1 fruit fly cellular context compared by ENCODE assay signal in genomic region chrX:4446009-4446408, dm6.
TF ChIP-seq lines count a peak whose summit lies in the region.

No protein-coding gene starts in this region.

TF ChIP-seq in whole organism, embryonic, 481 proteins besides CTCF, POLR2A, EP300 and RAD21 (continued from another document and continues in another):
- TF ChIP-seq CG34224 (GFP tag; IDR thresholded peaks at IDR 0.05; lab: Robert Waterston, UW; ENCODE audit: partially characterized antibody) (no peak), ham (GFP tag; IDR thresholded peaks at IDR 0.05; lab: Robert Waterston, UW) (peak; percentile 62; the same call in 1 of the 2 replicates), dysf (GFP tag; IDR thresholded peaks at IDR 0.05; lab: Robert Waterston, UW) (peak; percentile 86), nerfin-2 (GFP tag; IDR thresholded peaks at IDR 0.05; lab: Robert Waterston, UW; ENCODE audit: partially characterized antibody) (no peak), Mrtf (GFP tag; IDR thresholded peaks at IDR 0.05; lab: Robert Waterston, UW) (peak; percentile 63; the same call in 2 of the 3 replicates), CG10274 (GFP tag; optimal IDR thresholded peaks at IDR 0.05; lab: Kevin White, UChicago) (peak; percentile 66), chif (GFP tag; optimal IDR thresholded peaks at IDR 0.05; lab: Kevin White, UChicago) (peak; percentile 44 to 72), cad (GFP tag; optimal IDR thresholded peaks at IDR 0.05; lab: Kevin White, UChicago) (no peak), oc (tag; optimal IDR thresholded peaks at IDR 0.05; lab: Kevin White, UChicago) (peak; percentile 33), btn (GFP tag; optimal IDR thresholded peaks at IDR 0.05; lab: Kevin White, UChicago) (peak; percentile 26), gcm (GFP tag; optimal IDR thresholded peaks at IDR 0.05; lab: Kevin White, UChicago) (peak; percentile 1), ewg (GFP tag; optimal IDR thresholded peaks at IDR 0.05; lab: Kevin White, UChicago) (peak; percentile 36), zen (tag; optimal IDR thresholded peaks at IDR 0.05; lab: Kevin White, UChicago) (peak; percentile 22), knrl (GFP tag; IDR thresholded peaks at IDR 0.05; lab: Robert Waterston, UW; ENCODE audit: partially characterized antibody) (no peak), ranshi (GFP tag; IDR thresholded peaks at IDR 0.05; lab: Robert Waterston, UW) (peak; percentile 78; the same call in 1 of the 2 replicates), org-1 (GFP tag; optimal IDR thresholded peaks at IDR 0.05; lab: Kevin White, UChicago) (peak; percentile 47), CG4617 (GFP tag; optimal IDR thresholded peaks at IDR 0.05; lab: Kevin White, UChicago; ENCODE audit: borderline replicate concordance) (peak; percentile 7), wek (GFP tag; optimal IDR thresholded peaks at IDR 0.05; lab: Kevin White, UChicago) (peak; percentile 13), Hand (GFP tag; optimal IDR thresholded peaks at IDR 0.05; lab: Kevin White, UChicago) (no peak), peb (GFP tag; IDR thresholded peaks at IDR 0.05; lab: Robert Waterston, UW) (peak; percentile 61), CG12219 (GFP tag; optimal IDR thresholded peaks at IDR 0.05; lab: Kevin White, UChicago) (peak; percentile 72), seq (GFP tag; IDR thresholded peaks at IDR 0.05; lab: Robert Waterston, UW) (peak; percentile 27; the same call in 1 of the 2 replicates), CG12659 (GFP tag; optimal IDR thresholded peaks at IDR 0.05; lab: Kevin White, UChicago) (peak; percentile 47), CG7963 (GFP tag; IDR thresholded peaks at IDR 0.05; lab: Robert Waterston, UW; ENCODE audit: partially characterized antibody) (no peak), Drgx (GFP tag; IDR thresholded peaks at IDR 0.05; lab: Robert Waterston, UW) (no peak), ssp (GFP tag; IDR thresholded peaks at IDR 0.05; lab: Robert Waterston, UW) (peak; percentile 69), jumu (GFP tag; optimal IDR thresholded peaks at IDR 0.05; lab: Kevin White, UChicago) (no peak), sens (GFP tag; lab: Kevin White, UChicago) (peak; percentile 79), corto (GFP tag; optimal IDR thresholded peaks at IDR 0.05; lab: Kevin White, UChicago) (no peak), CG11085 (GFP tag; IDR thresholded peaks at IDR 0.05; lab: Robert Waterston, UW) (peak; percentile 54), gro (GFP tag; optimal IDR thresholded peaks at IDR 0.05; lab: Kevin White, UChicago) (no peak), Antp (GFP tag; optimal IDR thresholded peaks at IDR 0.05; lab: Kevin White, UChicago) (no peak), Dfd (GFP tag; optimal IDR thresholded peaks at IDR 0.05; lab: Kevin White, UChicago) (no peak), CG11723 (GFP tag; optimal IDR thresholded peaks at IDR 0.05; lab: Kevin White, UChicago) (peak; percentile 35), Tbp (GFP tag; optimal IDR thresholded peaks at IDR 0.05; lab: Kevin White, UChicago) (no peak), dmrt99B (tag; optimal IDR thresholded peaks at IDR 0.05; lab: Kevin White, UChicago) (peak; percentile 73), CG6272 (GFP tag; IDR thresholded peaks at IDR 0.05; lab: Robert Waterston, UW) (peak; percentile 79), kay (GFP tag; optimal IDR thresholded peaks at IDR 0.05; lab: Kevin White, UChicago) (no peak), Stat92E (GFP tag; optimal IDR thresholded peaks at IDR 0.05; lab: Kevin White, UChicago) (no peak), br (optimal IDR thresholded peaks at IDR 0.05; lab: Kevin White, UChicago) (no peak), CG14667 (GFP tag; IDR thresholded peaks at IDR 0.05; lab: Robert Waterston, UW) (peak; percentile 68), CG16815 (GFP tag; optimal IDR thresholded peaks at IDR 0.05; lab: Kevin White, UChicago) (peak; percentile 55), CG15696 (tag; optimal IDR thresholded peaks at IDR 0.05; lab: Kevin White, UChicago) (peak; percentile 64), Gsc (GFP tag; IDR thresholded peaks at IDR 0.05; lab: Robert Waterston, UW) (peak; percentile 37; the same call in 1 of the 2 replicates), tap (tag; optimal IDR thresholded peaks at IDR 0.05; lab: Kevin White, UChicago) (peak; percentile 58), CrebB (tag; optimal IDR thresholded peaks at IDR 0.05; lab: Kevin White, UChicago) (peak; percentile 33), cato (GFP tag; optimal IDR thresholded peaks at IDR 0.05; lab: Kevin White, UChicago; ENCODE audit: borderline replicate concordance) (no peak), tgo (GFP tag; IDR thresholded peaks at IDR 0.05; lab: Robert Waterston, UW) (peak; percentile 80), CG3065 (GFP tag; optimal IDR thresholded peaks at IDR 0.05; lab: Kevin White, UChicago) (no peak), CG7745 (tag; optimal IDR thresholded peaks at IDR 0.05; lab: Kevin White, UChicago) (no peak), prd (optimal IDR thresholded peaks at IDR 0.05; lab: Kevin White, UChicago) (no peak), prd (GFP tag; IDR thresholded peaks at IDR 0.05; lab: Robert Waterston, UW) (peak; percentile 84), CG6791 (GFP tag; IDR thresholded peaks at IDR 0.05; lab: Robert Waterston, UW; ENCODE audit: partially characterized antibody) (no peak), CG17359 (tag; optimal IDR thresholded peaks at IDR 0.05; lab: Kevin White, UChicago) (peak; percentile 60), insv (GFP tag; optimal IDR thresholded peaks at IDR 0.05; lab: Kevin White, UChicago) (no peak), CG13894 (tag; optimal IDR thresholded peaks at IDR 0.05; lab: Kevin White, UChicago) (no peak), CG2875 (GFP tag; optimal IDR thresholded peaks at IDR 0.05; lab: Kevin White, UChicago) (peak; percentile 36), CG32772 (GFP tag; IDR thresholded peaks at IDR 0.05; lab: Robert Waterston, UW) (peak; percentile 75), CG14441 (GFP tag; IDR thresholded peaks at IDR 0.05; lab: Robert Waterston, UW) (peak; percentile 86), maf-S (GFP tag; optimal IDR thresholded peaks at IDR 0.05; lab: Kevin White, UChicago) (peak; percentile 36), CG34422 (GFP tag; IDR thresholded peaks at IDR 0.05; lab: Robert Waterston, UW) (peak; percentile 62; the same call in 2 of the 3 replicates), D19A (tag; optimal IDR thresholded peaks at IDR 0.05; lab: Kevin White, UChicago) (peak; percentile 99), CG1024 (GFP tag; IDR thresholded peaks at IDR 0.05; lab: Robert Waterston, UW) (no peak), Trl (optimal IDR thresholded peaks at IDR 0.05; lab: Kevin White, UChicago) (no peak), Trl (GFP tag; optimal IDR thresholded peaks at IDR 0.05; lab: Kevin White, UChicago) (no peak), B-H2 (GFP tag; optimal IDR thresholded peaks at IDR 0.05; lab: Kevin White, UChicago) (no peak), emc (GFP tag; optimal IDR thresholded peaks at IDR 0.05; lab: Kevin White, UChicago) (peak; percentile 13), onecut (GFP tag; IDR thresholded peaks at IDR 0.05; lab: Robert Waterston, UW) (peak; percentile 57), CkIIα-i1 (GFP tag; IDR thresholded peaks at IDR 0.05; lab: Robert Waterston, UW) (no peak), lab (GFP tag; optimal IDR thresholded peaks at IDR 0.05; lab: Kevin White, UChicago) (peak; percentile 80), CG9876 (GFP tag; optimal IDR thresholded peaks at IDR 0.05; lab: Kevin White, UChicago) (peak; percentile 4), CG12104 (GFP tag; optimal IDR thresholded peaks at IDR 0.05; lab: Kevin White, UChicago) (peak; percentile 13), CG6854 (GFP tag; optimal IDR thresholded peaks at IDR 0.05; lab: Kevin White, UChicago) (no peak), Eip74EF (GFP tag; optimal IDR thresholded peaks at IDR 0.05; lab: Kevin White, UChicago) (no peak), hkb (optimal IDR thresholded peaks at IDR 0.05; lab: Kevin White, UChicago) (no peak), hkb (GFP tag; IDR thresholded peaks at IDR 0.05; lab: Robert Waterston, UW) (peak; percentile 82), GATAe (GFP tag; conservative IDR thresholded peaks at IDR 0.05; lab: Robert Waterston, UW) (peak; percentile 96), tio (GFP tag; optimal IDR thresholded peaks at IDR 0.05; lab: Kevin White, UChicago) (peak; percentile 50), CG12236 (GFP tag; optimal IDR thresholded peaks at IDR 0.05; lab: Kevin White, UChicago) (no peak), CG1602 (GFP tag; optimal IDR thresholded peaks at IDR 0.05; lab: Kevin White, UChicago) (peak; percentile 58), ERR (GFP tag; optimal IDR thresholded peaks at IDR 0.05; lab: Kevin White, UChicago) (no peak), tll (GFP tag; optimal IDR thresholded peaks at IDR 0.05; lab: Kevin White, UChicago) (no peak), CG4328 (GFP tag; optimal IDR thresholded peaks at IDR 0.05; lab: Kevin White, UChicago) (no peak), CG11696 (GFP tag; IDR thresholded peaks at IDR 0.05; lab: Robert Waterston, UW) (no peak), YL-1 (GFP tag; optimal IDR thresholded peaks at IDR 0.05; lab: Kevin White, UChicago) (no peak), CG3995 (GFP tag; optimal IDR thresholded peaks at IDR 0.05; lab: Kevin White, UChicago) (peak; percentile 3), repo (GFP tag; optimal IDR thresholded peaks at IDR 0.05; lab: Kevin White, UChicago) (no peak), grn (GFP tag; optimal IDR thresholded peaks at IDR 0.05; lab: Kevin White, UChicago) (peak; percentile 40), Hmx (GFP tag; optimal IDR thresholded peaks at IDR 0.05; lab: Kevin White, UChicago) (no peak), CG8290 (GFP tag; optimal IDR thresholded peaks at IDR 0.05; lab: Kevin White, UChicago) (no peak), CG8290 (tag; optimal IDR thresholded peaks at IDR 0.05; lab: Kevin White, UChicago) (peak in 1 of 2 experiments; percentile 87), CG43689 (GFP tag; IDR thresholded peaks at IDR 0.05; lab: Robert Waterston, UW) (peak; percentile 35; the same call in 1 of the 2 replicates), croc (GFP tag; conservative IDR thresholded peaks at IDR 0.05; lab: Robert Waterston, UW) (peak; percentile 66; the same call in 2 of the 3 replicates), CG11398 (GFP tag; optimal IDR thresholded peaks at IDR 0.05; lab: Kevin White, UChicago) (peak; percentile 25), bigmax (GFP tag; optimal IDR thresholded peaks at IDR 0.05; lab: Kevin White, UChicago) (no peak), zfh1 (GFP tag; IDR thresholded peaks at IDR 0.05; lab: Robert Waterston, UW) (peak; percentile 80), E2f2 (GFP tag; IDR thresholded peaks at IDR 0.05; lab: Robert Waterston, UW) (peak; percentile 55), CG12071 (GFP tag; optimal IDR thresholded peaks at IDR 0.05; lab: Kevin White, UChicago) (peak; percentile 49), rib (GFP tag; IDR thresholded peaks at IDR 0.05; lab: Robert Waterston, UW) (0 out of 2 replicates have a peak, but pooled peaks have one; percentile 29), NfI (GFP tag; optimal IDR thresholded peaks at IDR 0.05; lab: Kevin White, UChicago) (peak; percentile 63), Nf-YC (tag; optimal IDR thresholded peaks at IDR 0.05; lab: Kevin White, UChicago) (peak; percentile 17), Doc2 (GFP tag; IDR thresholded peaks at IDR 0.05; lab: Robert Waterston, UW) (0 out of 2 replicates have a peak, but pooled peaks have one; percentile 14), CG12299 (tag; optimal IDR thresholded peaks at IDR 0.05; lab: Kevin White, UChicago) (no peak), esg (GFP tag; conservative IDR thresholded peaks at IDR 0.05; lab: Robert Waterston, UW) (peak; percentile 78), slbo (GFP tag; IDR thresholded peaks at IDR 0.05; lab: Robert Waterston, UW) (peak; percentile 86), Abd-B (GFP tag; optimal IDR thresholded peaks at IDR 0.05; lab: Kevin White, UChicago) (peak; percentile 62), Xbp1 (GFP tag; optimal IDR thresholded peaks at IDR 0.05; lab: Kevin White, UChicago) (peak; percentile 70), stwl (tag; optimal IDR thresholded peaks at IDR 0.05; lab: Kevin White, UChicago) (no peak), salm (tag; optimal IDR thresholded peaks at IDR 0.05; lab: Kevin White, UChicago) (peak; percentile 6), tin (GFP tag; optimal IDR thresholded peaks at IDR 0.05; lab: Kevin White, UChicago) (peak; percentile 49), CG2889 (GFP tag; IDR thresholded peaks at IDR 0.05; lab: Robert Waterston, UW) (peak; percentile 70), CG8281 (tag; optimal IDR thresholded peaks at IDR 0.05; lab: Kevin White, UChicago) (no peak), sob (GFP tag; IDR thresholded peaks at IDR 0.05; lab: Robert Waterston, UW) (peak; percentile 88), ci (GFP tag; IDR thresholded peaks at IDR 0.05; lab: Robert Waterston, UW) (peak; percentile 80), sens-2 (GFP tag; IDR thresholded peaks at IDR 0.05; lab: Robert Waterston, UW) (0 out of 2 replicates have a peak, but pooled peaks have one; percentile 41), pfk (GFP tag; optimal IDR thresholded peaks at IDR 0.05; lab: Kevin White, UChicago) (no peak), CG2116 (GFP tag; optimal IDR thresholded peaks at IDR 0.05; lab: Kevin White, UChicago) (no peak), Sox100B (GFP tag; optimal IDR thresholded peaks at IDR 0.05; lab: Kevin White, UChicago) (peak; percentile 50), hth (optimal IDR thresholded peaks at IDR 0.05; lab: Kevin White, UChicago) (no peak), MBD-R2 (GFP tag; IDR thresholded peaks at IDR 0.05; lab: Robert Waterston, UW) (peak; percentile 41; the same call in 1 of the 2 replicates), sr (GFP tag; IDR thresholded peaks at IDR 0.05; lab: Robert Waterston, UW) (0 out of 3 replicates have a peak, but pooled peaks have one; percentile 24), CG9727 (GFP tag; optimal IDR thresholded peaks at IDR 0.05; lab: Kevin White, UChicago) (peak; percentile 60), CG6689 (GFP tag; IDR thresholded peaks at IDR 0.05; lab: Robert Waterston, UW) (peak; percentile 75), al (GFP tag; IDR thresholded peaks at IDR 0.05; lab: Robert Waterston, UW) (peak; percentile 70), CG34376 (GFP tag; optimal IDR thresholded peaks at IDR 0.05; lab: Kevin White, UChicago) (no peak), ind (GFP tag; optimal IDR thresholded peaks at IDR 0.05; lab: Kevin White, UChicago) (peak; percentile 71), pita (GFP tag; optimal IDR thresholded peaks at IDR 0.05; lab: Kevin White, UChicago) (no peak), CG8089 (GFP tag; optimal IDR thresholded peaks at IDR 0.05; lab: Kevin White, UChicago) (peak; percentile 43), dm (GFP tag; optimal IDR thresholded peaks at IDR 0.05; lab: Kevin White, UChicago) (peak; percentile 20), jing (GFP tag; optimal IDR thresholded peaks at IDR 0.05; lab: Kevin White, UChicago) (peak; percentile 61), Max (GFP tag; optimal IDR thresholded peaks at IDR 0.05; lab: Kevin White, UChicago) (peak; percentile 4), toy (GFP tag; IDR thresholded peaks at IDR 0.05; lab: Robert Waterston, UW) (0 out of 2 replicates have a peak, but pooled peaks have one; percentile 41)
